Fruit fly (Drosophila melanogaster) Kc167 (cell line): ENCODE results near the gene obst-B.

Source experiments
- Myc ChIP-seq: fragments of >200 bp; optimal IDR thresholded peaks from 2 replicates; lab custom pipeline; 2017; ENCODE audit warnings: missing external identifiers
- h ChIP-seq: fragments of >200 bp; optimal IDR thresholded peaks from 3 replicates; lab custom pipeline; 2018; ENCODE audit warnings: missing external identifiers

DNA sequence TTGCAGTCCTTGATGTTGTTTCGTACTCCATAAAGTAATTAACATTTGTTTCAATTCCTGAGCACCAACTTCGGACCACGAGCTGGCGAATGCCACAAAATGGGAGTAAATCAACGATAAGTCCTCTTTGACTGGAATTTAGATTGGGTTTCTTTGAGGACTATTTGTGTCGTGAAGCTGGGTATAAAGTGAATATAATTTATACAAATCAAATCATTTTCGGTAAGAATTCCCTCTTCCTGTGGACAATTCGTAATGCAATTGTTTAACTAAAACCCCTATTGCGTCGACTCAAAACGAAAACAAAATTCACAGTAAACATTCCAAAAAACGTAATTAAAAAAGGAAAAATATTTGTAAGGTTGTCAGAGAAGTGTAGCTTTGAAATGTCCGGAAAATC is 6.1 kb upstream of the obst-B start, which contains the start of gene CG13127:
- TF ChIP-seq h (no peak), Myc (no peak)
